Fruit fly (Drosophila melanogaster) whole organism, embryonic: ENCODE data around the gene CG34353.

Experiments
- CG1024 ChIP-seq: fragments of 200-800 bp; sonication (Bioruptor generic); IDR thresholded peaks from 2 replicates; pipeline ENCODE4 v1.3.6; 2022; ENCODE audit warnings: missing biosample characterization, missing genetic modification characterization
- CG10565 ChIP-seq: fragments of 200-800 bp; sonication (Bioruptor generic); optimal IDR thresholded peaks from 3 replicates; lab custom pipeline; 2016; ENCODE audit warnings: missing biosample characterization, mild to moderate bottlenecking, missing genetic modification characterization
- CG12071 ChIP-seq: fragments of 200-800 bp; sonication (Bioruptor generic); optimal IDR thresholded peaks from 3 replicates; lab custom pipeline; 2018; ENCODE audit warnings: missing biosample characterization, mild to moderate bottlenecking, missing genetic modification characterization
- CG12391 ChIP-seq: fragments of 200-800 bp; sonication (Bioruptor generic); optimal IDR thresholded peaks from 3 replicates; lab custom pipeline; 2018; ENCODE audit warnings: missing biosample characterization, mild to moderate bottlenecking, missing genetic modification characterization, moderate library complexity
- CG13287 ChIP-seq: fragments of 200-800 bp; sonication (Bioruptor generic); IDR thresholded peaks from 2 replicates; pipeline ENCODE4 v1.3.6; 2022; ENCODE audit warnings: missing biosample characterization, missing genetic modification characterization; ENCODE audit not compliant: partially characterized antibody
- CG13894 ChIP-seq: fragments of 200-800 bp; sonication (Bioruptor generic); optimal IDR thresholded peaks from 3 replicates; lab custom pipeline; 2018; ENCODE audit warnings: missing biosample characterization, mild to moderate bottlenecking, missing genetic modification characterization, moderate library complexity
- CG14710 ChIP-seq: fragments of 200-800 bp; sonication (Bioruptor generic); optimal IDR thresholded peaks from 3 replicates; lab custom pipeline; 2019; ENCODE audit warnings: missing biosample characterization, mild to moderate bottlenecking, missing genetic modification characterization, moderate library complexity
- CG1647 ChIP-seq: fragments of 200-800 bp; sonication (Bioruptor generic); optimal IDR thresholded peaks from 3 replicates; lab custom pipeline; 2016; ENCODE audit warnings: missing biosample characterization, missing genetic modification characterization
- CG16815 ChIP-seq: fragments of 200-800 bp; sonication (Bioruptor generic); optimal IDR thresholded peaks from 3 replicates; lab custom pipeline; 2017; ENCODE audit warnings: missing biosample characterization, mild to moderate bottlenecking, missing genetic modification characterization
- CG17186 ChIP-seq: fragments of 200-800 bp; sonication (Bioruptor generic); optimal IDR thresholded peaks from 3 replicates; lab custom pipeline; 2017; ENCODE audit warnings: missing biosample characterization, missing genetic modification reagents, missing genetic modification characterization
- CG17385 ChIP-seq: fragments of 200-800 bp; sonication (Bioruptor generic); optimal IDR thresholded peaks from 3 replicates; lab custom pipeline; 2018; ENCODE audit warnings: missing biosample characterization, mild to moderate bottlenecking, missing genetic modification characterization
- CG18599 ChIP-seq: fragments of 200-800 bp; sonication (Bioruptor generic); optimal IDR thresholded peaks from 3 replicates; lab custom pipeline; 2017; ENCODE audit warnings: missing biosample characterization, missing genetic modification characterization, mild to moderate bottlenecking, moderate library complexity, missing genetic modification reagents
- CG2678 ChIP-seq: fragments of 200-800 bp; sonication (Bioruptor generic); optimal IDR thresholded peaks from 3 replicates; lab custom pipeline; 2019; ENCODE audit warnings: missing biosample characterization, mild to moderate bottlenecking, missing genetic modification characterization, moderate library complexity
- CG3065 ChIP-seq: fragments of 200-800 bp; sonication (Bioruptor generic); optimal IDR thresholded peaks from 2 replicates; lab custom pipeline; 2016; ENCODE audit warnings: missing biosample characterization, missing genetic modification characterization
- CG42726 ChIP-seq: fragments of 200-800 bp; sonication (Bioruptor generic); IDR thresholded peaks from 2 replicates; pipeline ENCODE4 v1.3.6; 2022; ENCODE audit warnings: missing biosample characterization, missing genetic modification characterization; ENCODE audit not compliant: partially characterized antibody
- CG4404 ChIP-seq: fragments of 200-800 bp; sonication (Bioruptor generic); IDR thresholded peaks from 2 replicates; pipeline ENCODE4 v1.3.6; 2022; ENCODE audit warnings: missing biosample characterization, missing genetic modification characterization
- CG4730 ChIP-seq: fragments of 200-800 bp; sonication (Bioruptor generic); IDR thresholded peaks from 2 replicates; pipeline ENCODE4 v1.3.6; 2022; ENCODE audit warnings: missing biosample characterization, missing genetic modification characterization
- CG5180 ChIP-seq: fragments of 200-800 bp; sonication (Bioruptor generic); optimal IDR thresholded peaks from 3 replicates; lab custom pipeline; 2017; ENCODE audit warnings: missing biosample characterization, missing genetic modification characterization, mild to moderate bottlenecking, moderate library complexity, missing genetic modification reagents
- CG5245 ChIP-seq: fragments of 200-800 bp; sonication (Bioruptor generic); optimal IDR thresholded peaks from 3 replicates; lab custom pipeline; 2016; ENCODE audit warnings: missing biosample characterization, missing genetic modification characterization
- CG6254 ChIP-seq: fragments of 200-800 bp; sonication (Bioruptor generic); optimal IDR thresholded peaks from 3 replicates; lab custom pipeline; 2017; ENCODE audit warnings: mild to moderate bottlenecking, missing biosample characterization, missing genetic modification reagents, missing genetic modification characterization
- CG8388 ChIP-seq: fragments of 200-800 bp; sonication (Bioruptor generic); optimal IDR thresholded peaks from 2 replicates; lab custom pipeline; 2019; ENCODE audit warnings: missing biosample characterization, mild to moderate bottlenecking, missing genetic modification characterization, moderate library complexity
- CG9876 ChIP-seq: fragments of 200-800 bp; sonication (Bioruptor generic); optimal IDR thresholded peaks from 2 replicates; lab custom pipeline; 2016; ENCODE audit warnings: missing biosample characterization, missing genetic modification characterization
- CTCF ChIP-seq: fragments of 200-800 bp; sonication (Bioruptor generic); optimal IDR thresholded peaks from 2 replicates; lab custom pipeline; 2017; ENCODE audit warnings: missing biosample characterization, mild to moderate bottlenecking, missing genetic modification characterization, moderate library complexity
- CoRest ChIP-seq: fragments of 200-800 bp; sonication (Bioruptor generic); optimal IDR thresholded peaks from 3 replicates; lab custom pipeline; 2018; ENCODE audit warnings: missing biosample characterization, mild to moderate bottlenecking, missing genetic modification characterization, moderate library complexity
- Deaf1 ChIP-seq: fragments of 200-800 bp; optimal IDR thresholded peaks from 3 replicates; lab custom pipeline; 2019; ENCODE audit warnings: missing biosample characterization, mild to moderate bottlenecking, missing genetic modification characterization, moderate library complexity
- Dip3 ChIP-seq: fragments of 200-800 bp; sonication (Bioruptor generic); optimal IDR thresholded peaks from 3 replicates; lab custom pipeline; 2016; ENCODE audit warnings: missing biosample characterization, missing genetic modification characterization
- Fer3 ChIP-seq: fragments of 200-800 bp; sonication (Bioruptor generic); optimal IDR thresholded peaks from 2 replicates; lab custom pipeline; 2018; ENCODE audit warnings: missing biosample characterization, mild to moderate bottlenecking, missing genetic modification characterization, moderate library complexity
- Mrtf ChIP-seq: fragments of 200-800 bp; sonication (Bioruptor generic); IDR thresholded peaks from 3 replicates; pipeline ENCODE4 v1.3.6; 2022; ENCODE audit warnings: missing biosample characterization, missing genetic modification characterization
- Pdp1 ChIP-seq, 2 experiments: fragments of 200-800 bp; sonication (Bioruptor generic); optimal IDR thresholded peaks; 3 replicates each; lab custom pipeline; 2016; ENCODE audit warnings: missing biosample characterization in 2 of 2, missing genetic modification characterization in 2 of 2, mild to moderate bottlenecking in 1 of 2, moderate library complexity in 1 of 2
- Ravus ChIP-seq: fragments of 200-800 bp; sonication (Bioruptor generic); IDR thresholded peaks from 2 replicates; pipeline ENCODE4 v1.3.6; 2022; ENCODE audit warnings: missing biosample characterization, missing genetic modification characterization
- ara ChIP-seq: fragments of 200-800 bp; sonication (Bioruptor generic); IDR thresholded peaks from 2 replicates; pipeline ENCODE4 v1.3.6; 2022; ENCODE audit warnings: missing biosample characterization, missing genetic modification characterization
- az2 ChIP-seq: fragments of 200-800 bp; sonication (Bioruptor generic); optimal IDR thresholded peaks from 3 replicates; lab custom pipeline; 2016; ENCODE audit warnings: missing biosample characterization, missing genetic modification characterization
- bsh ChIP-seq, 2 experiments: fragments of 200-800 bp; sonication (Bioruptor generic); optimal IDR thresholded peaks; 2 replicates each; lab custom pipeline; 2017 to 2018; ENCODE audit warnings: mild to moderate bottlenecking in 2 of 2, missing biosample characterization in 2 of 2, missing genetic modification characterization in 2 of 2, moderate library complexity in 1 of 2
- cas ChIP-seq: fragments of 200-800 bp; sonication (Bioruptor generic); IDR thresholded peaks from 2 replicates; pipeline ENCODE4 v1.3.6; 2022; ENCODE audit warnings: missing biosample characterization, missing genetic modification characterization
- cg ChIP-seq: fragments of 200-800 bp; sonication (Bioruptor generic); optimal IDR thresholded peaks from 3 replicates; lab custom pipeline; 2019; ENCODE audit warnings: missing biosample characterization, mild to moderate bottlenecking, missing genetic modification characterization, moderate library complexity
- chif ChIP-seq, 2 experiments: fragments of 200-800 bp; sonication (Bioruptor generic); optimal IDR thresholded peaks; 3 replicates each; lab custom pipeline; 2016; ENCODE audit warnings: missing biosample characterization in 2 of 2, missing genetic modification characterization in 2 of 2
- chinmo ChIP-seq: fragments of 200-800 bp; sonication (Bioruptor generic); IDR thresholded peaks from 4 replicates; pipeline ENCODE4 v1.3.6; 2022; ENCODE audit warnings: missing biosample characterization, missing genetic modification characterization; ENCODE audit not compliant: partially characterized antibody
- croc ChIP-seq: fragments of 200-800 bp; sonication (Bioruptor generic); conservative IDR thresholded peaks from 3 replicates; pipeline ENCODE4 v1.3.6; 2022; ENCODE audit warnings: missing biosample characterization, missing genetic modification characterization
- ewg ChIP-seq: fragments of 200-800 bp; sonication (Bioruptor generic); optimal IDR thresholded peaks from 3 replicates; lab custom pipeline; 2017; ENCODE audit warnings: mild to moderate bottlenecking, missing biosample characterization, missing genetic modification reagents, missing genetic modification characterization
- exex ChIP-seq: fragments of 200-800 bp; sonication (Bioruptor generic); optimal IDR thresholded peaks from 4 replicates; lab custom pipeline; 2018; ENCODE audit warnings: missing biosample characterization, mild to moderate bottlenecking, missing genetic modification characterization, moderate library complexity
- ken ChIP-seq: fragments of 200-800 bp; sonication (Bioruptor generic); IDR thresholded peaks from 3 replicates; pipeline ENCODE4 v1.3.6; 2022; ENCODE audit warnings: missing biosample characterization, missing genetic modification characterization
- nerfin-1 ChIP-seq: fragments of 200-800 bp; sonication (Bioruptor generic); optimal IDR thresholded peaks from 3 replicates; lab custom pipeline; 2019; ENCODE audit warnings: missing biosample characterization, mild to moderate bottlenecking, missing genetic modification characterization, moderate library complexity
- ranshi ChIP-seq: fragments of 200-800 bp; sonication (Bioruptor generic); IDR thresholded peaks from 2 replicates; pipeline ENCODE4 v1.3.6; 2022; ENCODE audit warnings: missing biosample characterization, missing genetic modification characterization
- run ChIP-seq: fragments of 200-800 bp; sonication (Bioruptor generic); optimal IDR thresholded peaks from 3 replicates; lab custom pipeline; 2018; ENCODE audit warnings: missing biosample characterization, mild to moderate bottlenecking, missing genetic modification characterization
- slbo ChIP-seq: fragments of 200-800 bp; sonication (Bioruptor generic); IDR thresholded peaks from 2 replicates; pipeline ENCODE4 v1.3.6; 2022; ENCODE audit warnings: missing biosample characterization, missing genetic modification characterization
- tin ChIP-seq: fragments of 200-800 bp; sonication (Bioruptor generic); optimal IDR thresholded peaks from 3 replicates; lab custom pipeline; 2016; ENCODE audit warnings: missing biosample characterization, missing genetic modification characterization
- tup ChIP-seq: fragments of 200-800 bp; sonication (Bioruptor generic); optimal IDR thresholded peaks from 2 replicates; lab custom pipeline; 2016; ENCODE audit warnings: missing biosample characterization, mild to moderate bottlenecking, missing genetic modification characterization, moderate library complexity
- unpg ChIP-seq: fragments of 200-800 bp; sonication (Bioruptor generic); optimal IDR thresholded peaks from 3 replicates; lab custom pipeline; 2018; ENCODE audit warnings: missing biosample characterization, mild to moderate bottlenecking, missing genetic modification characterization, moderate library complexity

The CG34353 gene

DNA sequence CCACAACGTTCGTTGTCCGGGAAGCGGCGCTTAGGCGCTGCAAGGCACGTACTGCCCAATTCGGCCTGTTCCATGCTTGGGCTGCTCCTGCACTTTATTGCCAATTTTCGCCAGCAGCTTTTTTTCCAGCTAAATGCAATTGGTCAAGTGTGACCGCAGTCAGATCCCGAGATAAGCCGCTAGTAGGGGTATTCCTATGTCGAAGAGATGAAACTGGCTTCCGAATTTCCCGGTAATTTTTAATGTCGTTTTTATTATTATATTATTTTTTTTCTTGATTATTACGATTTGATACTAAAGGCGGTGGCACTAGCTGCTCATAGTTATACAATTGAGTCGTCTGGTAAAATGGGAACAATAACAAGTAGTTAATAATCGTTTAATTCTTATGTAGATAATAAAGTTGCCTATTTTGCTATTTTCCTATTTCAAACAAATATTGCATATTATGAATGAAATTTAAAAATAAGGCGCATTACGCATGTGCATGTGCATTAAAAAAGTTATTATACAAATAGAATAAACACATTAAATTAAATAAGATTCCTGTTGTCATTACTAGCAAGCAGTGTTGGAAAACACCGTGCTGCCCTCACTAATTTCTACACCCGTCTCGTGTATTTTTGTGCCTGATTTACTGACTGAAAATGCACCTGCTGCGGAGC is 10.8 kb upstream of the CG34353 start, which contains the start of the genes CG5003 and mRpS22 (continued):
- TF ChIP-seq chif (GFP tag; optimal IDR thresholded peaks at IDR 0.05; lab: Kevin White, UChicago) (peak in 1 of 2 experiments; percentile 2), CG5245 (GFP tag; lab: Kevin White, UChicago) (peak; percentile 21), az2 (GFP tag; lab: Kevin White, UChicago) (peak; percentile 58), tin (GFP tag; lab: Kevin White, UChicago) (peak; percentile 73), cg (GFP tag; lab: Kevin White, UChicago) (no peak), CG17385 (GFP tag; lab: Kevin White, UChicago) (peak; percentile 55), CG13894 (tag; lab: Kevin White, UChicago) (peak; percentile 24), run (tag; lab: Kevin White, UChicago) (no peak), CG13287 (GFP tag; lab: Robert Waterston, UW) (peak; percentile 27; the same call in 1 of the 2 replicates), CG9876 (peak; percentile 28), unpg (GFP tag; lab: Kevin White, UChicago) (peak; percentile 38), CG17186 (GFP tag; lab: Kevin White, UChicago) (no peak), CG8388 (peak; percentile 14), CTCF (GFP tag; lab: Kevin White, UChicago) (no peak), nerfin-1 (peak; percentile 63), CG2678 (tag; lab: Kevin White, UChicago) (peak; percentile 78), CG42726 (no peak), ranshi (GFP tag; lab: Robert Waterston, UW) (0 out of 2 replicates have a peak, but pooled peaks have one; percentile 11), CG16815 (GFP tag; lab: Kevin White, UChicago) (peak; percentile 47), CG5180 (peak; percentile 3), exex (tag; lab: Kevin White, UChicago) (peak; percentile 48), CG1647 (GFP tag; lab: Kevin White, UChicago) (peak; percentile 55), ken (no peak), CG14710 (tag; lab: Kevin White, UChicago) (peak; percentile 77), CG3065 (GFP tag; lab: Kevin White, UChicago) (no peak), CG18599 (peak; percentile 45), CG1024 (GFP tag; lab: Robert Waterston, UW) (no peak), slbo (GFP tag; lab: Robert Waterston, UW) (peak; percentile 72), croc (GFP tag; lab: Robert Waterston, UW) (no peak; the same call in 2 of the 3 replicates), CG10565 (no peak), Dip3 (peak; percentile 6), cas (GFP tag; lab: Robert Waterston, UW) (0 out of 2 replicates have a peak, but pooled peaks have one; percentile 8), ewg (GFP tag; lab: Kevin White, UChicago) (peak; percentile 47), bsh (GFP tag; optimal IDR thresholded peaks at IDR 0.05; lab: Kevin White, UChicago) (peak in 1 of 2 experiments; percentile 26), tup (no peak), CG12391 (tag; lab: Kevin White, UChicago) (peak; percentile 81), CG12071 (no peak), chinmo (0 out of 4 replicates have a peak, but pooled peaks have one; percentile 32), Fer3 (peak; percentile 46), CG4730 (peak; percentile 37; the same call in 1 of the 2 replicates), Ravus (GFP tag; lab: Robert Waterston, UW) (no peak), Pdp1 (GFP tag; optimal IDR thresholded peaks at IDR 0.05; lab: Kevin White, UChicago) (peak in 1 of 2 experiments; percentile 32), Deaf1 (tag; lab: Kevin White, UChicago) (peak; percentile 22), Mrtf (no peak), CG4404 (GFP tag; lab: Robert Waterston, UW) (no peak; the same call in 1 of the 2 replicates), CG6254 (GFP tag; lab: Kevin White, UChicago) (no peak), ara (no peak), CoRest (tag; lab: Kevin White, UChicago) (peak; percentile 75)
